Worm (Caenorhabditis elegans) whole organism, L3 larva: ENCODE results near the gene prmn-1.

Experiments
- ceh-28 ChIP-seq: fragments of 150-350 bp; optimal IDR thresholded peaks from 2 replicates; lab custom pipeline; 2014; ENCODE audit warnings: missing biosample characterization, missing genetic modification reagents, missing genetic modification characterization
- fkh-10 ChIP-seq: sonication (generic microtip); optimal IDR thresholded peaks from 2 replicates; lab custom pipeline; 2017; ENCODE audit warnings: missing biosample characterization, missing genetic modification reagents, missing genetic modification characterization
- fos-1 ChIP-seq: fragments of 150-350 bp; optimal IDR thresholded peaks from 2 replicates; lab custom pipeline; 2014; ENCODE audit warnings: missing biosample characterization, missing genetic modification characterization
- jun-1 ChIP-seq: fragments of 150-350 bp; optimal IDR thresholded peaks from 2 replicates; lab custom pipeline; 2014; ENCODE audit warnings: missing biosample characterization, missing genetic modification reagents, missing genetic modification characterization
- mdl-1 ChIP-seq: fragments of 150-350 bp; optimal IDR thresholded peaks from 2 replicates; lab custom pipeline; 2014; ENCODE audit warnings: missing biosample characterization, missing genetic modification characterization
- nhr-11 ChIP-seq: fragments of 150-350 bp; optimal IDR thresholded peaks from 2 replicates; lab custom pipeline; 2014; ENCODE audit warnings: missing biosample characterization, missing genetic modification characterization
- nhr-237 ChIP-seq: fragments of 150-350 bp; optimal IDR thresholded peaks from 2 replicates; lab custom pipeline; 2014; ENCODE audit warnings: missing biosample characterization, missing genetic modification characterization
- nhr-25 ChIP-seq: sonication (generic microtip); optimal IDR thresholded peaks from 2 replicates; lab custom pipeline; 2017; ENCODE audit warnings: missing biosample characterization, missing genetic modification characterization
- unc-39 ChIP-seq: sonication (generic microtip); optimal IDR thresholded peaks from 4 replicates; lab custom pipeline; 2017; ENCODE audit warnings: missing biosample characterization, missing genetic modification characterization
- zag-1 ChIP-seq: fragments of 150-350 bp; optimal IDR thresholded peaks from 2 replicates; lab custom pipeline; 2014; ENCODE audit warnings: missing biosample characterization, missing genetic modification characterization

DNA sequence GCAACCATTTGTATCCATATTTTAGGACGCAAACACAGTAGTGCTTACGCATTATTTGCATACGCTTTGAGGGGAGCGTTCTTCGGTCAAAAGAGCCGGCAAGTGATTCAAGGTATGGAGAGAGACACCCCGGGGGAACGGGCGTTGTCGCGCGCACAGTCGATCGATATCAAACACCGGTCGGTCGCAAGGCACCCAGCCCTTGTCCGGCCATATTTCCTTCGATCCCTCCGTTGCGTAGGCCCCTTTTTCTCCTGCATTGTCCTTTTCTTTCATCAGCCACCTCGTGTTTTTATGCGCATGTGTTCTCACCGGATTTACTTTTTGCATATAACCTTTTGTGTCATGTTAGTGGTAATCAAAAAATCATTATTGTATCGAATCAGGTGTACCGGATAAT lies 18.9 kb upstream of the prmn-1 start:
- TF ChIP-seq nhr-237 (no peak), zag-1 (tag; lab: Kevin White, UChicago) (no peak), nhr-11 (no peak), mdl-1 (tag; lab: Kevin White, UChicago) (no peak), jun-1 (no peak), fkh-10 (GFP tag; lab: Kevin White, UChicago) (no peak), fos-1 (tag; lab: Kevin White, UChicago) (no peak), nhr-25 (no peak), unc-39 (tag; lab: Kevin White, UChicago) (no peak), ceh-28 (tag; lab: Kevin White, UChicago) (no peak)
